Fruit fly (Drosophila melanogaster) Kc167 (cell line): ENCODE data around the gene RpL37A.

Source experiments
- insv ChIP-seq: fragments of >200 bp; optimal IDR thresholded peaks from 3 replicates; lab custom pipeline; 2018; ENCODE audit warnings: missing external identifiers
- psq ChIP-seq: fragments of >200 bp; optimal IDR thresholded peaks from 2 replicates; lab custom pipeline; 2017; ENCODE audit warnings: missing external identifiers

dm6 chr2L:5111261-5111922, 40.6 kb downstream of the RpL37A start:
- TF ChIP-seq psq (lab: Kevin White, UChicago) (no peak), insv (lab: Kevin White, UChicago) (no peak)
